Worm (Caenorhabditis elegans) whole organism, L1 larva: ENCODE results near the gene E04D5.5.
A peak's percentile ranks its signal among the peaks of the same experiment; 100 is the strongest.

Experiments used
- C16A3.4 ChIP-seq: fragments of 150-350 bp; optimal IDR thresholded peaks from 2 replicates; lab custom pipeline; 2014; ENCODE audit warnings: missing biosample characterization, missing genetic modification characterization
- F16B12.6 ChIP-seq: fragments of 150-350 bp; optimal IDR thresholded peaks from 2 replicates; lab custom pipeline; 2014; ENCODE audit warnings: missing biosample characterization, missing genetic modification characterization
- alr-1 ChIP-seq: fragments of 200-800 bp; sonication (Bioruptor generic); optimal IDR thresholded peaks from 2 replicates; lab custom pipeline; 2018; ENCODE audit warnings: borderline replicate concordance, mild to moderate bottlenecking, missing genetic modification characterization, missing compliant biosample characterization
- aly-2 ChIP-seq: fragments of 150-350 bp; optimal IDR thresholded peaks from 2 replicates; lab custom pipeline; 2014; ENCODE audit warnings: missing biosample characterization, missing genetic modification characterization
- ceh-63 ChIP-seq: fragments of 200-800 bp; sonication (Bioruptor generic); optimal IDR thresholded peaks from 2 replicates; lab custom pipeline; 2018; ENCODE audit warnings: mild to moderate bottlenecking, missing genetic modification characterization, missing compliant biosample characterization
- ceh-82 ChIP-seq, 3 experiments: fragments of 150-350 bp in 1 of 3; sonication (generic microtip) in 2 of 3; optimal IDR thresholded peaks; 2 replicates each; lab custom pipeline; 2014 to 2017; ENCODE audit warnings: missing biosample characterization in 3 of 3, missing genetic modification characterization in 3 of 3
- ceh-90 ChIP-seq: sonication (generic microtip); optimal IDR thresholded peaks from 2 replicates; lab custom pipeline; 2016; ENCODE audit warnings: missing genetic modification characterization, missing compliant biosample characterization
- ces-1 ChIP-seq: fragments of 150-350 bp; optimal IDR thresholded peaks from 2 replicates; lab custom pipeline; 2014; ENCODE audit warnings: missing biosample characterization, missing genetic modification reagents, missing genetic modification characterization
- dsc-1 ChIP-seq: sonication (generic microtip); optimal IDR thresholded peaks from 2 replicates; lab custom pipeline; 2016; ENCODE audit warnings: mild to moderate bottlenecking, missing genetic modification characterization, missing compliant biosample characterization
- efl-1 ChIP-seq, 4 experiments: fragments of 150-350 bp; optimal IDR thresholded peaks in 3 of 4; peaks in 1 of 4; 1 replicate in 1 of 4; 2 replicates in 3 of 4; lab custom pipeline; 2014; ENCODE audit warnings: missing biosample characterization in 2 of 4, missing genetic modification characterization in 2 of 4, missing genetic modification reagents in 2 of 4
- efl-3 ChIP-seq: fragments of 200-800 bp; sonication (Bioruptor generic); optimal IDR thresholded peaks from 2 replicates; lab custom pipeline; 2018; ENCODE audit warnings: mild to moderate bottlenecking, missing genetic modification characterization, missing compliant biosample characterization
- egl-27 ChIP-seq, 2 experiments: fragments of 150-350 bp in 1 of 2; sonication (generic microtip); optimal IDR thresholded peaks; 3 replicates each; lab custom pipeline; 2017 to 2018; ENCODE audit warnings: missing biosample characterization in 2 of 2, missing genetic modification characterization in 2 of 2, missing genetic modification reagents in 2 of 2
- elt-2 ChIP-seq: sonication (generic microtip); optimal IDR thresholded peaks from 2 replicates; lab custom pipeline; 2016; ENCODE audit warnings: missing genetic modification characterization, mild to moderate bottlenecking, inconsistent platforms, missing compliant biosample characterization, missing genetic modification reagents
- elt-3 ChIP-seq, 6 experiments: fragments of 150-350 bp in 1 of 6; sonication (generic microtip); optimal IDR thresholded peaks; 2 replicates each; lab custom pipeline; 2017 to 2018; ENCODE audit warnings: missing biosample characterization in 6 of 6, missing genetic modification characterization in 6 of 6, inconsistent platforms in 1 of 6
- ets-5 ChIP-seq: fragments of 200-800 bp; sonication (Bioruptor generic); IDR thresholded peaks from 2 replicates; pipeline ENCODE4 v1.3.6; 2022; ENCODE audit warnings: missing genetic modification characterization, missing compliant biosample characterization
- fos-1 ChIP-seq: fragments of 150-350 bp; optimal IDR thresholded peaks from 2 replicates; lab custom pipeline; 2014; ENCODE audit warnings: missing biosample characterization, missing genetic modification characterization
- irx-1 ChIP-seq: sonication (generic microtip); optimal IDR thresholded peaks from 2 replicates; lab custom pipeline; 2016; ENCODE audit warnings: missing genetic modification characterization, missing compliant biosample characterization
- isw-1 ChIP-seq: fragments of 200-800 bp; sonication (Bioruptor generic); IDR thresholded peaks from 2 replicates; pipeline ENCODE4 v1.3.6; 2022; ENCODE audit warnings: missing genetic modification characterization, missing compliant biosample characterization
- jun-1 ChIP-seq: fragments of 150-350 bp; optimal IDR thresholded peaks from 2 replicates; lab custom pipeline; 2014; ENCODE audit warnings: missing biosample characterization, missing genetic modification reagents, missing genetic modification characterization
- lin-14 ChIP-seq: fragments of 200-800 bp; sonication (Bioruptor generic); optimal IDR thresholded peaks from 2 replicates; lab custom pipeline; 2018; ENCODE audit warnings: mild to moderate bottlenecking, missing genetic modification characterization, moderate library complexity, missing compliant biosample characterization
- lin-15B ChIP-seq: fragments of 150-350 bp; sonication (generic microtip); optimal IDR thresholded peaks from 3 replicates; lab custom pipeline; 2014; ENCODE audit warnings: missing biosample characterization, missing genetic modification characterization
- lin-35 ChIP-seq, 2 experiments: fragments of 150-350 bp; optimal IDR thresholded peaks; 2 replicates each; lab custom pipeline; 2014; ENCODE audit warnings: missing biosample characterization in 2 of 2, missing genetic modification characterization in 2 of 2, missing genetic modification reagents in 2 of 2
- lin-39 ChIP-seq: fragments of 150-350 bp; optimal IDR thresholded peaks from 2 replicates; lab custom pipeline; 2014; ENCODE audit warnings: missing biosample characterization, missing genetic modification reagents, missing genetic modification characterization
- lir-3 ChIP-seq: sonication (generic microtip); optimal IDR thresholded peaks from 2 replicates; lab custom pipeline; 2016; ENCODE audit warnings: mild to moderate bottlenecking, missing genetic modification characterization, moderate library complexity, missing compliant biosample characterization; ENCODE audit not compliant: poor library complexity
- lsy-2 ChIP-seq, 2 experiments: fragments of 150-350 bp; optimal IDR thresholded peaks; 2 replicates each; lab custom pipeline; 2014; ENCODE audit warnings: missing biosample characterization in 2 of 2, missing genetic modification characterization in 2 of 2
- mab-9 ChIP-seq: fragments of 200-800 bp; sonication (Bioruptor generic); IDR thresholded peaks from 2 replicates; pipeline ENCODE4 v1.3.6; 2022; ENCODE audit warnings: missing genetic modification reagents, missing genetic modification characterization, missing compliant biosample characterization
- mdl-1 ChIP-seq, 2 experiments: fragments of 150-350 bp; optimal IDR thresholded peaks; 2 replicates each; lab custom pipeline; 2014 to 2017; ENCODE audit warnings: missing biosample characterization in 2 of 2, missing genetic modification characterization in 2 of 2, inconsistent platforms in 1 of 2
- mep-1 ChIP-seq: fragments of 150-350 bp; optimal IDR thresholded peaks from 2 replicates; lab custom pipeline; 2014; ENCODE audit warnings: missing biosample characterization, missing genetic modification characterization
- nhr-11 ChIP-seq: fragments of 150-350 bp; optimal IDR thresholded peaks from 2 replicates; lab custom pipeline; 2014; ENCODE audit warnings: missing biosample characterization, missing genetic modification characterization
- nhr-237 ChIP-seq: fragments of 150-350 bp; optimal IDR thresholded peaks from 2 replicates; lab custom pipeline; 2014; ENCODE audit warnings: missing biosample characterization, missing genetic modification characterization
- nhr-28 ChIP-seq: fragments of 150-350 bp; optimal IDR thresholded peaks from 2 replicates; lab custom pipeline; 2014; ENCODE audit warnings: missing biosample characterization, missing genetic modification characterization
- nhr-76 ChIP-seq: sonication (generic microtip); optimal IDR thresholded peaks from 2 replicates; lab custom pipeline; 2017; ENCODE audit warnings: missing biosample characterization, missing genetic modification characterization
- nhr-85 ChIP-seq: sonication (generic microtip); peaks from one replicate; lab custom pipeline; 2016; ENCODE audit warnings: missing genetic modification characterization, inconsistent platforms, missing compliant biosample characterization
- nhr-90 ChIP-seq: sonication (generic microtip); optimal IDR thresholded peaks from 2 replicates; lab custom pipeline; 2016; ENCODE audit warnings: mild to moderate bottlenecking, missing genetic modification characterization, missing compliant biosample characterization; ENCODE audit not compliant: poor library complexity
- pax-3 ChIP-seq: fragments of 200-800 bp; sonication (Bioruptor generic); optimal IDR thresholded peaks from 2 replicates; lab custom pipeline; 2018; ENCODE audit warnings: mild to moderate bottlenecking, missing genetic modification characterization, moderate library complexity, missing compliant biosample characterization
- rnt-1 ChIP-seq: sonication (generic microtip); optimal IDR thresholded peaks from 2 replicates; lab custom pipeline; 2016; ENCODE audit warnings: mild to moderate bottlenecking, missing genetic modification characterization, moderate library complexity, missing compliant biosample characterization
- sup-37 ChIP-seq: fragments of 200-800 bp; sonication (Bioruptor generic); optimal IDR thresholded peaks from 2 replicates; lab custom pipeline; 2018; ENCODE audit warnings: mild to moderate bottlenecking, missing genetic modification characterization, missing compliant biosample characterization
- tbx-2 ChIP-seq: sonication (generic microtip); optimal IDR thresholded peaks from 2 replicates; lab custom pipeline; 2016; ENCODE audit warnings: missing genetic modification characterization, missing compliant biosample characterization
- unc-130 ChIP-seq: fragments of 150-350 bp; optimal IDR thresholded peaks from 2 replicates; lab custom pipeline; 2017; ENCODE audit warnings: missing biosample characterization, missing genetic modification characterization, inconsistent platforms
- unc-30 ChIP-seq: sonication (generic microtip); optimal IDR thresholded peaks from 2 replicates; lab custom pipeline; 2017; ENCODE audit warnings: missing biosample characterization, missing genetic modification characterization
- vab-15 ChIP-seq: sonication (generic microtip); optimal IDR thresholded peaks from 2 replicates; lab custom pipeline; 2017; ENCODE audit warnings: missing genotype, mild to moderate bottlenecking, missing genetic modification characterization, missing compliant biosample characterization
- zag-1 ChIP-seq: fragments of 150-350 bp; optimal IDR thresholded peaks from 2 replicates; lab custom pipeline; 2014; ENCODE audit warnings: missing biosample characterization, missing genetic modification characterization
- zip-4 ChIP-seq: fragments of 200-800 bp; sonication (Bioruptor generic); optimal IDR thresholded peaks from 2 replicates; lab custom pipeline; 2018; ENCODE audit warnings: mild to moderate bottlenecking, missing genetic modification characterization, moderate library complexity, missing compliant biosample characterization

The E04D5.5 gene

ce11 chrII:10390250-10390821 is 20.8 kb upstream of the E04D5.5 start (continued):
- TF ChIP-seq lir-3 (tag; lab: Kevin White, UChicago) (peak; percentile 2), irx-1 (tag; lab: Kevin White, UChicago) (no peak), fos-1 (peak; percentile 32), mdl-1 (tag; optimal IDR thresholded peaks at IDR 0.05; lab: Kevin White, UChicago) (peak in 1 of 2 experiments; percentile 90), lin-14 (GFP tag; lab: Kevin White, UChicago) (peak; percentile 87)

ce11 chrII:10390854-10391253 is 20.2 kb upstream of the E04D5.5 start, which contains the start of the genes T09F3.2 and T09F3.7:
T09F3.2 (plus strand) TSS chrII:10391154.
T09F3.7 (plus strand) TSS chrII:10391168.
- TF ChIP-seq nhr-28 (tag; lab: Kevin White, UChicago) (no peak), nhr-76 (tag; lab: Kevin White, UChicago) (no peak), ceh-63 (GFP tag; lab: Kevin White, UChicago) (no peak), elt-3 (tag; optimal IDR thresholded peaks at IDR 0.05; lab: Kevin White, UChicago) (no peak), mdl-1 (tag; optimal IDR thresholded peaks at IDR 0.05; lab: Kevin White, UChicago) (no peak), unc-130 (tag; lab: Kevin White, UChicago) (no peak), nhr-90 (tag; lab: Kevin White, UChicago) (no peak), dsc-1 (no peak), efl-3 (no peak), unc-30 (no peak), nhr-237 (no peak), zag-1 (tag; lab: Kevin White, UChicago) (no peak)

- TF ChIP-seq efl-1 (optimal IDR thresholded peaks at IDR 0.05; lab: Kevin White, UChicago) (no peak), efl-1 (GFP tag; optimal IDR thresholded peaks at IDR 0.05 in 1 of 2; lab: Kevin White, UChicago) (peak in 1 of 2 experiments; percentile 78), zip-4 (GFP tag; lab: Kevin White, UChicago) (no peak), nhr-237 (no peak), ets-5 (GFP tag; lab: Robert Waterston, UW) (no peak), elt-2 (peak; percentile 20), vab-15 (no peak), lin-15B (tag; lab: Kevin White, UChicago) (no peak)
These were observed 17.6 kb upstream of the E04D5.5 start, which contains the start of gene gpd-1 for ce11 chrII:10393282-10394179. gpd-1 (plus strand) TSS chrII:10394129.

ce11 chrII:10395303-10395757 is 15.8 kb upstream of the E04D5.5 start, which contains the start of gene T09F3.4:
T09F3.4 (plus strand) TSS chrII:10395707.
- TF ChIP-seq nhr-11 (tag; lab: Kevin White, UChicago) (no peak), vab-15 (no peak), egl-27 (tag; optimal IDR thresholded peaks at IDR 0.05; lab: Kevin White, UChicago) (no peak), C16A3.4 (tag; lab: Kevin White, UChicago) (peak; percentile 38), ces-1 (no peak), alr-1 (tag; lab: Kevin White, UChicago) (no peak), elt-2 (peak; percentile 56), sup-37 (GFP tag; lab: Kevin White, UChicago) (no peak), ceh-90 (tag; lab: Kevin White, UChicago) (peak; percentile 86), rnt-1 (peak; percentile 96), aly-2 (tag; lab: Kevin White, UChicago) (no peak), F16B12.6 (tag; lab: Kevin White, UChicago) (peak; percentile 23), lin-35 (GFP tag; optimal IDR thresholded peaks at IDR 0.05; lab: Kevin White, UChicago) (peak; percentile 58 to 66), mab-9 (GFP tag; lab: Robert Waterston, UW) (no peak), jun-1 (tag; lab: Kevin White, UChicago) (no peak), tbx-2 (tag; lab: Kevin White, UChicago) (peak; percentile 82), nhr-85 (tag; lab: Kevin White, UChicago) (peak; percentile 89), dsc-1 (peak; percentile 83), ceh-82 (tag; optimal IDR thresholded peaks at IDR 0.05; lab: Kevin White, UChicago) (peak in 1 of 3 experiments; percentile 38), ceh-63 (GFP tag; lab: Kevin White, UChicago) (no peak), fos-1 (no peak), mep-1 (tag; lab: Kevin White, UChicago) (peak; percentile 72), pax-3 (tag; lab: Kevin White, UChicago) (peak; percentile 76), lin-39 (tag; lab: Kevin White, UChicago) (peak; percentile 31), lsy-2 (tag; optimal IDR thresholded peaks at IDR 0.05; lab: Kevin White, UChicago) (peak; percentile 72 to 76), elt-3 (tag; optimal IDR thresholded peaks at IDR 0.05; lab: Kevin White, UChicago) (peak in 1 of 6 experiments; percentile 35), isw-1 (GFP tag; lab: Robert Waterston, UW) (peak; percentile 48)
